Fruit fly (Drosophila melanogaster) ovary, adult (tissue): ENCODE data around the gene Scr.

Experiments
- CG17801 ChIP-seq: fragments of 200-800 bp; optimal IDR thresholded peaks from 2 replicates; lab custom pipeline; 2019; ENCODE audit warnings: missing biosample characterization, mild to moderate bottlenecking, missing genetic modification characterization, moderate library complexity; ENCODE audit not compliant: partially characterized antibody

The Scr gene

dm6 chr3R:6845477-6846196 is 4.1 kb downstream of the Scr start:
- TF ChIP-seq CG17801 (GFP tag; lab: Kevin White, UChicago), result no peak

- no peak for TF ChIP-seq CG17801 (GFP tag; lab: Kevin White, UChicago)
These were observed 8.0 kb downstream of the Scr start for dm6 chr3R:6841802-6842201.

dm6 chr3R:6838585-6838984 is 11.2 kb downstream of the Scr start:
- TF ChIP-seq CG17801 (GFP tag; lab: Kevin White, UChicago), result no peak

- no peak for TF ChIP-seq CG17801 (GFP tag; lab: Kevin White, UChicago)
These were observed 18.1 kb downstream of the Scr start for dm6 chr3R:6831698-6832097.

- TF ChIP-seq CG17801 (GFP tag; lab: Kevin White, UChicago), result no peak
These were observed 21.5 kb downstream of the Scr start for dm6 chr3R:6828272-6828671.

dm6 chr3R:6826865-6827264 is 22.9 kb downstream of the Scr start:
- no peak for TF ChIP-seq CG17801 (GFP tag; lab: Kevin White, UChicago)

- no peak for TF ChIP-seq CG17801 (GFP tag; lab: Kevin White, UChicago)
These were observed 30.7 kb downstream of the Scr start for dm6 chr3R:6818904-6819595.

dm6 chr3R:6817977-6818903 is 31.5 kb downstream of the Scr start:
- TF ChIP-seq CG17801 (GFP tag; lab: Kevin White, UChicago), result no peak

- TF ChIP-seq CG17801 (GFP tag; lab: Kevin White, UChicago), result no peak
These were observed 32.6 kb downstream of the Scr start for dm6 chr3R:6817200-6817599.

dm6 chr3R:6816272-6816980 is 33.4 kb downstream of the Scr start:
- TF ChIP-seq CG17801 (GFP tag; lab: Kevin White, UChicago), result no peak

- TF ChIP-seq CG17801 (GFP tag; lab: Kevin White, UChicago), result no peak
These were observed 34.1 kb downstream of the Scr start for dm6 chr3R:6815751-6816039.

- TF ChIP-seq CG17801 (GFP tag; lab: Kevin White, UChicago), result no peak
These were observed 34.7 kb downstream of the Scr start for dm6 chr3R:6814875-6815750.

- TF ChIP-seq CG17801 (GFP tag; lab: Kevin White, UChicago), result no peak
These were observed 35.7 kb downstream of the Scr start for dm6 chr3R:6813941-6814556.
